Worm (Caenorhabditis elegans): ENCODE results near the gene ZK673.2.

ce11 chrII:10495912-10496311 lies 47.8 kb downstream of the ZK673.2 start, which contains the start of gene ZK666.12:
- no peak for TF ChIP-seq snpc-4 (tag; optimal IDR thresholded peaks at IDR 0.05)
- no peak for TF ChIP-seq ceh-82 (tag; optimal IDR thresholded peaks at IDR 0.05)
- TF ChIP-seq D1046.2 (GFP tag; IDR thresholded peaks at IDR 0.05): no peak
- TF ChIP-seq daf-19 (GFP tag; conservative IDR thresholded peaks at IDR 0.05): no peak
- TF ChIP-seq hlh-11 (tag; optimal IDR thresholded peaks at IDR 0.05): no peak
- no peak for TF ChIP-seq lim-7 (GFP tag; IDR thresholded peaks at IDR 0.05)
- no peak for TF ChIP-seq lsy-2 (tag; optimal IDR thresholded peaks at IDR 0.05)
- TF ChIP-seq cey-2 (tag; optimal IDR thresholded peaks at IDR 0.05; ENCODE audit: borderline replicate concordance, insufficient read depth): no peak
- no peak for TF ChIP-seq zag-1 (tag; optimal IDR thresholded peaks at IDR 0.05)
- TF ChIP-seq nhr-6 (tag; optimal IDR thresholded peaks at IDR 0.05): no peak
- TF ChIP-seq fos-1 (tag; optimal IDR thresholded peaks at IDR 0.05): no peak
- TF ChIP-seq nhr-25 (tag; optimal IDR thresholded peaks at IDR 0.05; ENCODE audit: borderline replicate concordance, insufficient read depth): no peak
- no peak for TF ChIP-seq nhr-11 (tag; optimal IDR thresholded peaks at IDR 0.05)

Measured in whole organism, L4 larva.